Fruit fly (Drosophila melanogaster): ENCODE results near the gene Tango10.

Gene Tango10

dm6 chrX:11720138-11720537, at the start of gene Tango10:
TSS of gene Tango10 (plus strand) at chrX:11720245.
- TF ChIP-seq CG10147 (GFP tag; optimal IDR thresholded peaks at IDR 0.05) = peak; percentile 47
- peak; percentile 83 for TF ChIP-seq amos (GFP tag; IDR thresholded peaks at IDR 0.05; ENCODE audit: partially characterized antibody)
- TF ChIP-seq CG3065 (GFP tag; optimal IDR thresholded peaks at IDR 0.05) = no peak
- no peak for TF ChIP-seq CG2678 (tag; optimal IDR thresholded peaks at IDR 0.05)
- peak; percentile 72 for TF ChIP-seq pzg (GFP tag; optimal IDR thresholded peaks at IDR 0.05)
- no peak for TF ChIP-seq Usf (GFP tag; optimal IDR thresholded peaks at IDR 0.05)
- peak; percentile 84 for TF ChIP-seq Bgb (GFP tag; IDR thresholded peaks at IDR 0.05; ENCODE audit: partially characterized antibody)
- no peak for TF ChIP-seq CG18619 (GFP tag; optimal IDR thresholded peaks at IDR 0.05)
- TF ChIP-seq zen (tag; optimal IDR thresholded peaks at IDR 0.05) = peak; percentile 57
- TF ChIP-seq NK7.1 (GFP tag; optimal IDR thresholded peaks at IDR 0.05) = no peak
- peak; percentile 24 for TF ChIP-seq CTCF (GFP tag; optimal IDR thresholded peaks at IDR 0.05)
- peak; percentile 53 for TF ChIP-seq sug (tag; optimal IDR thresholded peaks at IDR 0.05)
- peak; percentile 56; the same call in 1 of the 2 replicates for TF ChIP-seq Xrp1 (GFP tag; IDR thresholded peaks at IDR 0.05)
- TF ChIP-seq Awh (GFP tag; IDR thresholded peaks at IDR 0.05) = no peak
- TF ChIP-seq Fer1 (GFP tag; optimal IDR thresholded peaks at IDR 0.05) = peak; percentile 57
- peak; percentile 34 for TF ChIP-seq fd96Cb (tag; optimal IDR thresholded peaks at IDR 0.05)
- no peak for TF ChIP-seq pita (GFP tag; optimal IDR thresholded peaks at IDR 0.05)
- no peak for TF ChIP-seq kni (GFP tag; optimal IDR thresholded peaks at IDR 0.05)
- no peak for TF ChIP-seq CG12942 (GFP tag; optimal IDR thresholded peaks at IDR 0.05)
- TF ChIP-seq D19B (GFP tag; optimal IDR thresholded peaks at IDR 0.05) = no peak
- TF ChIP-seq CG11723 (GFP tag; optimal IDR thresholded peaks at IDR 0.05) = no peak
- TF ChIP-seq vvl (GFP tag; IDR thresholded peaks at IDR 0.05) = peak; percentile 46; the same call in 1 of the 2 replicates
- peak; percentile 76 for TF ChIP-seq gem (tag; optimal IDR thresholded peaks at IDR 0.05)
- TF ChIP-seq mirr (GFP tag; optimal IDR thresholded peaks at IDR 0.05) = no peak
- TF ChIP-seq lilli (GFP tag; optimal IDR thresholded peaks at IDR 0.05) = peak; percentile 67
- TF ChIP-seq gfzf (GFP tag; optimal IDR thresholded peaks at IDR 0.05) = peak; percentile 47
- peak; percentile 37; the same call in 2 of the 3 replicates for TF ChIP-seq tgo (GFP tag; IDR thresholded peaks at IDR 0.05)
- no peak for TF ChIP-seq da (GFP tag; optimal IDR thresholded peaks at IDR 0.05)
- peak; percentile 65 for TF ChIP-seq CG3847 (GFP tag; IDR thresholded peaks at IDR 0.05)
- TF ChIP-seq CG4404 (GFP tag; IDR thresholded peaks at IDR 0.05) = peak; percentile 66
- no peak for TF ChIP-seq B-H2 (GFP tag; optimal IDR thresholded peaks at IDR 0.05)
- TF ChIP-seq CG7963 (GFP tag; IDR thresholded peaks at IDR 0.05; ENCODE audit: partially characterized antibody) = no peak
- peak; percentile 81 for TF ChIP-seq CG13424 (tag; optimal IDR thresholded peaks at IDR 0.05)
- peak; percentile 83 for TF ChIP-seq Scr (GFP tag; IDR thresholded peaks at IDR 0.05; ENCODE audit: partially characterized antibody)
- peak; percentile 54 for TF ChIP-seq CG32532 (GFP tag; IDR thresholded peaks at IDR 0.05)
- peak; percentile 83 for TF ChIP-seq HLH4C (GFP tag; IDR thresholded peaks at IDR 0.05; ENCODE audit: partially characterized antibody)
- peak; percentile 69; the same call in 1 of the 2 replicates for TF ChIP-seq tna (GFP tag; IDR thresholded peaks at IDR 0.05; ENCODE audit: partially characterized antibody)
- no peak for TF ChIP-seq nom (GFP tag; optimal IDR thresholded peaks at IDR 0.05)
- peak; percentile 39 for TF ChIP-seq Dad (GFP tag; optimal IDR thresholded peaks at IDR 0.05)
- peak; percentile 91 for TF ChIP-seq sna (GFP tag; IDR thresholded peaks at IDR 0.05; ENCODE audit: partially characterized antibody)
- no peak for TF ChIP-seq CG7745 (tag; optimal IDR thresholded peaks at IDR 0.05)
- peak; percentile 66 for TF ChIP-seq Ets97D (GFP tag; optimal IDR thresholded peaks at IDR 0.05)
- no peak for TF ChIP-seq CG12769 (tag; optimal IDR thresholded peaks at IDR 0.05)
- TF ChIP-seq pho (GFP tag; optimal IDR thresholded peaks at IDR 0.05) = peak; percentile 63
- no peak for TF ChIP-seq H2.0 (GFP tag; IDR thresholded peaks at IDR 0.05)
- peak; percentile 69 for TF ChIP-seq MESR4 (GFP tag; optimal IDR thresholded peaks at IDR 0.05)
- no peak for TF ChIP-seq gce (GFP tag; IDR thresholded peaks at IDR 0.05)
- peak; percentile 65 for TF ChIP-seq CG30403 (GFP tag; optimal IDR thresholded peaks at IDR 0.05)
- TF ChIP-seq CG13123 (GFP tag; optimal IDR thresholded peaks at IDR 0.05) = no peak
- TF ChIP-seq lmd (GFP tag; IDR thresholded peaks at IDR 0.05) = peak; percentile 61
- TF ChIP-seq tx (GFP tag; optimal IDR thresholded peaks at IDR 0.05) = peak; percentile 18
